Worm (Caenorhabditis elegans): ENCODE data around the gene tbcb-1.
A peak's percentile ranks its signal among the peaks of the same experiment; 100 is the strongest.

tbcb-1 gene

ce11 chrV:13571714-13572258 is 20.1 kb upstream of the tbcb-1 start, which contains the start of gene C50B8.4:
Gene C50B8.4 (plus strand): TSS chrV:13572012.
- TF ChIP-seq C34F6.9 (tag; optimal IDR thresholded peaks at IDR 0.05) = no peak
- no peak for TF ChIP-seq egl-27 (tag; optimal IDR thresholded peaks at IDR 0.05)
- peak; percentile 86 for TF ChIP-seq fos-1 (tag; optimal IDR thresholded peaks at IDR 0.05)

- no peak for TF ChIP-seq peb-1 (tag; optimal IDR thresholded peaks at IDR 0.05)
- no peak for TF ChIP-seq snpc-4 (tag; optimal IDR thresholded peaks at IDR 0.05)
Observed at ce11 chrV:13575866-13576265, 16.1 kb upstream of the tbcb-1 start.

- TF ChIP-seq fos-1 (tag; optimal IDR thresholded peaks at IDR 0.05) (peak; percentile 93), unc-62 (GFP tag; optimal IDR thresholded peaks at IDR 0.05) (no peak), sma-9 (GFP tag; optimal IDR thresholded peaks at IDR 0.05) (peak; percentile 28), sma-9 (tag; optimal IDR thresholded peaks at IDR 0.05) (no peak), gmeb-1 (tag; optimal IDR thresholded peaks at IDR 0.05) (peak; percentile 7)
Observed at ce11 chrV:13576828-13577227, 15.1 kb upstream of the tbcb-1 start.

ce11 chrV:13577463-13577862 is 14.5 kb upstream of the tbcb-1 start:
- TF ChIP-seq lin-11 (tag; optimal IDR thresholded peaks at IDR 0.05) (no peak), fos-1 (tag; optimal IDR thresholded peaks at IDR 0.05) (peak; percentile 88)

ce11 chrV:13578637-13579036 is 13.3 kb upstream of the tbcb-1 start, which contains the start of gene C50B8.6:
Gene C50B8.6 (plus strand): TSS chrV:13578972.
- TF ChIP-seq sem-4 (tag; optimal IDR thresholded peaks at IDR 0.05) (no peak), sma-9 (GFP tag; optimal IDR thresholded peaks at IDR 0.05) (no peak), sma-9 (tag; optimal IDR thresholded peaks at IDR 0.05) (no peak), dmd-4 (tag; optimal IDR thresholded peaks at IDR 0.05) (no peak), snpc-4 (tag; optimal IDR thresholded peaks at IDR 0.05) (no peak), fos-1 (tag; optimal IDR thresholded peaks at IDR 0.05) (peak; percentile 60), ztf-11 (tag; optimal IDR thresholded peaks at IDR 0.05) (no peak)

- no peak for TF ChIP-seq nhr-6 (tag; optimal IDR thresholded peaks at IDR 0.05)
- TF ChIP-seq F13H6.1 (tag; optimal IDR thresholded peaks at IDR 0.05) = peak; percentile 15
- peak; percentile 74 for TF ChIP-seq fos-1 (tag; optimal IDR thresholded peaks at IDR 0.05)
Observed at ce11 chrV:13580696-13581095, 11.2 kb upstream of the tbcb-1 start, which contains the start of gene C50B8.5. Gene C50B8.5 (plus strand): TSS chrV:13580968.

ce11 chrV:13584484-13584883 is 7.4 kb upstream of the tbcb-1 start, which contains the start of gene F53F4.1:
Gene F53F4.1 (plus strand): TSS chrV:13584784.
- TF ChIP-seq skn-1 (tag; optimal IDR thresholded peaks at IDR 0.05) = no peak
- TF ChIP-seq nhr-6 (tag; optimal IDR thresholded peaks at IDR 0.05) = no peak
- no peak for TF ChIP-seq alr-1 (tag; optimal IDR thresholded peaks at IDR 0.05)
- no peak for TF ChIP-seq dmd-4 (tag; optimal IDR thresholded peaks at IDR 0.05)
- TF ChIP-seq mbf-1 (tag; optimal IDR thresholded peaks at IDR 0.05) = no peak
- TF ChIP-seq ztf-4 (tag; optimal IDR thresholded peaks at IDR 0.05) = no peak
- no peak for TF ChIP-seq nhr-23 (tag; optimal IDR thresholded peaks at IDR 0.05)
- TF ChIP-seq nhr-77 (tag; optimal IDR thresholded peaks at IDR 0.05) = no peak

ce11 chrV:13587902-13588301 is 4.0 kb upstream of the tbcb-1 start, which contains the start of gene F53F4.17:
Gene F53F4.17 (plus strand): TSS chrV:13588202.
- no peak for TF ChIP-seq nhr-12 (tag; optimal IDR thresholded peaks at IDR 0.05)
- TF ChIP-seq blmp-1 (tag; optimal IDR thresholded peaks at IDR 0.05; ENCODE audit: insufficient read depth) = no peak
- TF ChIP-seq ztf-11 (tag; optimal IDR thresholded peaks at IDR 0.05) = no peak
- no peak for TF ChIP-seq F13H6.1 (tag; optimal IDR thresholded peaks at IDR 0.05)
- no peak for TF ChIP-seq alr-1 (tag; optimal IDR thresholded peaks at IDR 0.05)
- TF ChIP-seq zag-1 (tag; optimal IDR thresholded peaks at IDR 0.05) = no peak
- no peak for TF ChIP-seq sma-3 (GFP tag; optimal IDR thresholded peaks at IDR 0.05)
- no peak for TF ChIP-seq lin-11 (tag; optimal IDR thresholded peaks at IDR 0.05)
- no peak for TF ChIP-seq ZK546.5 (tag; optimal IDR thresholded peaks at IDR 0.05)
- TF ChIP-seq unc-62 (GFP tag; optimal IDR thresholded peaks at IDR 0.05) = no peak
- no peak for TF ChIP-seq fos-1 (tag; optimal IDR thresholded peaks at IDR 0.05)
- no peak for TF ChIP-seq dmd-4 (tag; optimal IDR thresholded peaks at IDR 0.05)

All from whole organism, L2 larva.